Fruit fly (Drosophila melanogaster) whole organism, embryonic: ENCODE measurements around the gene trk.

Experiments used
- BEAF-32 ChIP-seq: fragments of 200-800 bp; sonication (Bioruptor generic); optimal IDR thresholded peaks from 3 replicates; lab custom pipeline; 2017; ENCODE audit warnings: missing biosample characterization, missing genetic modification characterization, mild to moderate bottlenecking, moderate library complexity, missing genetic modification reagents
- Bdp1 ChIP-seq: fragments of 200-800 bp; sonication (Bioruptor generic); optimal IDR thresholded peaks from 3 replicates; lab custom pipeline; 2016; ENCODE audit warnings: missing biosample characterization, missing genetic modification characterization
- CG10462 ChIP-seq: fragments of 200-800 bp; sonication (Bioruptor generic); optimal IDR thresholded peaks from 2 replicates; lab custom pipeline; 2016; ENCODE audit warnings: missing biosample characterization, missing genetic modification characterization
- CG10543 ChIP-seq: fragments of 200-800 bp; sonication (Bioruptor generic); optimal IDR thresholded peaks from 3 replicates; lab custom pipeline; 2017; ENCODE audit warnings: missing biosample characterization, mild to moderate bottlenecking, missing genetic modification characterization, moderate library complexity
- CG10565 ChIP-seq: fragments of 200-800 bp; sonication (Bioruptor generic); optimal IDR thresholded peaks from 3 replicates; lab custom pipeline; 2016; ENCODE audit warnings: missing biosample characterization, mild to moderate bottlenecking, missing genetic modification characterization
- CG11093 ChIP-seq: fragments of 200-800 bp; sonication (Bioruptor generic); IDR thresholded peaks from 3 replicates; pipeline ENCODE4 v1.3.6; 2022; ENCODE audit warnings: missing biosample characterization, missing genetic modification characterization
- CG11456 ChIP-seq: fragments of 200-800 bp; sonication (Bioruptor generic); IDR thresholded peaks from 3 replicates; pipeline ENCODE4 v1.3.6; 2022; ENCODE audit warnings: missing biosample characterization, missing genetic modification characterization
- CG12219 ChIP-seq: fragments of 200-800 bp; sonication (Bioruptor generic); optimal IDR thresholded peaks from 3 replicates; lab custom pipeline; 2018; ENCODE audit warnings: missing biosample characterization, mild to moderate bottlenecking, missing genetic modification characterization
- CG12236 ChIP-seq: fragments of 200-800 bp; sonication (Bioruptor generic); optimal IDR thresholded peaks from 2 replicates; lab custom pipeline; 2016; ENCODE audit warnings: missing biosample characterization, missing genetic modification characterization
- CG13894 ChIP-seq: fragments of 200-800 bp; sonication (Bioruptor generic); optimal IDR thresholded peaks from 3 replicates; lab custom pipeline; 2018; ENCODE audit warnings: missing biosample characterization, mild to moderate bottlenecking, missing genetic modification characterization, moderate library complexity
- CG14441 ChIP-seq: fragments of 200-800 bp; sonication (Bioruptor generic); IDR thresholded peaks from 2 replicates; pipeline ENCODE4 v1.3.6; 2022; ENCODE audit warnings: missing biosample characterization, missing genetic modification characterization
- CG15479 ChIP-seq: fragments of 200-800 bp; sonication (Bioruptor generic); optimal IDR thresholded peaks from 3 replicates; lab custom pipeline; 2019; ENCODE audit warnings: missing biosample characterization, mild to moderate bottlenecking, missing genetic modification characterization, moderate library complexity
- CG16779 ChIP-seq: fragments of 200-800 bp; sonication (Bioruptor generic); IDR thresholded peaks from 2 replicates; pipeline ENCODE4 v1.3.6; 2022; ENCODE audit warnings: missing biosample characterization, missing genetic modification characterization
- CG2678 ChIP-seq: fragments of 200-800 bp; sonication (Bioruptor generic); optimal IDR thresholded peaks from 3 replicates; lab custom pipeline; 2019; ENCODE audit warnings: missing biosample characterization, mild to moderate bottlenecking, missing genetic modification characterization, moderate library complexity
- CG32772 ChIP-seq: fragments of 200-800 bp; sonication (Bioruptor generic); IDR thresholded peaks from 2 replicates; pipeline ENCODE4 v1.3.6; 2022; ENCODE audit warnings: missing biosample characterization, missing genetic modification characterization
- CG4282 ChIP-seq: fragments of 200-800 bp; sonication (Bioruptor generic); optimal IDR thresholded peaks from 2 replicates; lab custom pipeline; 2016; ENCODE audit warnings: missing biosample characterization, missing genetic modification characterization
- CG4617 ChIP-seq: fragments of 200-800 bp; sonication (Bioruptor generic); optimal IDR thresholded peaks from 3 replicates; lab custom pipeline; 2016; ENCODE audit warnings: missing biosample characterization, missing genetic modification characterization, borderline replicate concordance
- CG6654 ChIP-seq: fragments of 200-800 bp; sonication (Bioruptor generic); optimal IDR thresholded peaks from 2 replicates; lab custom pipeline; 2017; ENCODE audit warnings: missing biosample characterization, mild to moderate bottlenecking, missing genetic modification characterization
- CG7556 ChIP-seq: fragments of 200-800 bp; sonication (Bioruptor generic); optimal IDR thresholded peaks from 2 replicates; lab custom pipeline; 2017; ENCODE audit warnings: missing biosample characterization, mild to moderate bottlenecking, missing genetic modification characterization
- CG8089 ChIP-seq: fragments of 200-800 bp; sonication (Bioruptor generic); optimal IDR thresholded peaks from 3 replicates; lab custom pipeline; 2016; ENCODE audit warnings: missing biosample characterization, missing genetic modification characterization
- CG8281 ChIP-seq: fragments of 200-800 bp; sonication (Bioruptor generic); optimal IDR thresholded peaks from 2 replicates; lab custom pipeline; 2018; ENCODE audit warnings: missing biosample characterization, mild to moderate bottlenecking, missing genetic modification characterization, moderate library complexity
- CG9727 ChIP-seq: fragments of 200-800 bp; sonication (Bioruptor generic); optimal IDR thresholded peaks from 3 replicates; lab custom pipeline; 2017; ENCODE audit warnings: missing biosample characterization, mild to moderate bottlenecking, missing genetic modification characterization
- Chrac-16 ChIP-seq: fragments of 200-800 bp; sonication (Bioruptor generic); optimal IDR thresholded peaks from 3 replicates; lab custom pipeline; 2016; ENCODE audit warnings: missing biosample characterization, missing genetic modification characterization
- Dp ChIP-seq: fragments of 200-800 bp; sonication (Bioruptor generic); optimal IDR thresholded peaks from 2 replicates; lab custom pipeline; 2018; ENCODE audit warnings: missing biosample characterization, mild to moderate bottlenecking, missing genetic modification characterization, moderate library complexity
- Dref ChIP-seq: fragments of 200-800 bp; sonication (Bioruptor generic); IDR thresholded peaks from 2 replicates; pipeline ENCODE4 v1.3.6; 2022; ENCODE audit warnings: missing biosample characterization, missing genetic modification characterization
- ERR ChIP-seq: fragments of 200-800 bp; sonication (Bioruptor generic); optimal IDR thresholded peaks from 2 replicates; lab custom pipeline; 2016; ENCODE audit warnings: missing biosample characterization, missing genetic modification characterization
- Hand ChIP-seq: fragments of 200-800 bp; sonication (Bioruptor generic); optimal IDR thresholded peaks from 2 replicates; lab custom pipeline; 2017; ENCODE audit warnings: mild to moderate bottlenecking, missing biosample characterization, missing genetic modification reagents, missing genetic modification characterization
- Pdp1 ChIP-seq, 2 experiments: fragments of 200-800 bp; sonication (Bioruptor generic); optimal IDR thresholded peaks; 3 replicates each; lab custom pipeline; 2016; ENCODE audit warnings: missing biosample characterization in 2 of 2, missing genetic modification characterization in 2 of 2, mild to moderate bottlenecking in 1 of 2, moderate library complexity in 1 of 2
- Six4 ChIP-seq: fragments of 200-800 bp; sonication (Bioruptor generic); optimal IDR thresholded peaks from 2 replicates; lab custom pipeline; 2016; ENCODE audit warnings: missing biosample characterization, missing genetic modification characterization
- ap ChIP-seq: fragments of 200-800 bp; sonication (Bioruptor generic); IDR thresholded peaks from 2 replicates; pipeline ENCODE4 v1.3.6; 2022; ENCODE audit warnings: missing biosample characterization, missing genetic modification characterization
- chm ChIP-seq: fragments of 200-800 bp; sonication (Bioruptor generic); IDR thresholded peaks from 2 replicates; pipeline ENCODE4 v1.3.6; 2022; ENCODE audit warnings: missing biosample characterization, missing genetic modification characterization
- grau ChIP-seq: fragments of 200-800 bp; optimal IDR thresholded peaks from 3 replicates; lab custom pipeline; 2019; ENCODE audit warnings: missing biosample characterization, mild to moderate bottlenecking, missing genetic modification characterization, moderate library complexity
- hb ChIP-seq: fragments of 200-800 bp; sonication (Bioruptor generic); IDR thresholded peaks from 3 replicates; pipeline ENCODE4 v1.3.6; 2022; ENCODE audit warnings: missing biosample characterization, missing genetic modification characterization; ENCODE audit not compliant: partially characterized antibody
- kni ChIP-seq: fragments of 200-800 bp; sonication (Bioruptor generic); optimal IDR thresholded peaks from 3 replicates; lab custom pipeline; 2017; ENCODE audit warnings: mild to moderate bottlenecking, missing biosample characterization, missing genetic modification reagents, missing genetic modification characterization
- knrl ChIP-seq: fragments of 200-800 bp; sonication (Bioruptor generic); IDR thresholded peaks from 3 replicates; pipeline ENCODE4 v1.3.6; 2022; ENCODE audit warnings: missing biosample characterization, missing genetic modification characterization; ENCODE audit not compliant: partially characterized antibody
- lab ChIP-seq: fragments of 200-800 bp; sonication (Bioruptor generic); optimal IDR thresholded peaks from 3 replicates; lab custom pipeline; 2017; ENCODE audit warnings: missing biosample characterization, missing genetic modification characterization, mild to moderate bottlenecking, moderate library complexity, missing genetic modification reagents
- onecut ChIP-seq: fragments of 200-800 bp; sonication (Bioruptor generic); IDR thresholded peaks from 2 replicates; pipeline ENCODE4 v1.3.6; 2022; ENCODE audit warnings: missing biosample characterization, missing genetic modification characterization
- otp ChIP-seq: fragments of 200-800 bp; sonication (Bioruptor generic); IDR thresholded peaks from 3 replicates; pipeline ENCODE4, ENCODE4 v1.3.6; 2022; ENCODE audit warnings: missing biosample characterization, missing genetic modification characterization
- p53 ChIP-seq: fragments of 200-800 bp; sonication (Bioruptor generic); optimal IDR thresholded peaks from 2 replicates; lab custom pipeline; 2016; ENCODE audit warnings: missing biosample characterization, missing genetic modification characterization
- sc ChIP-seq, 3 experiments: fragments of >200 bp in 2 of 3; fragments of 200-800 bp in 1 of 3; sonication (Bioruptor generic) in 1 of 3; optimal IDR thresholded peaks; 2 replicates in 2 of 3; 3 replicates in 1 of 3; lab custom pipeline; 2017; ENCODE audit warnings: mild to moderate bottlenecking in 1 of 3, missing biosample characterization in 1 of 3, missing genetic modification characterization in 1 of 3, missing genetic modification reagents in 1 of 3
- sd ChIP-seq: fragments of 200-800 bp; sonication (Bioruptor generic); optimal IDR thresholded peaks from 3 replicates; lab custom pipeline; 2018; ENCODE audit warnings: missing biosample characterization, mild to moderate bottlenecking, missing genetic modification characterization, moderate library complexity
- sens-2 ChIP-seq: fragments of 200-800 bp; sonication (Bioruptor generic); IDR thresholded peaks from 2 replicates; pipeline ENCODE4 v1.3.6; 2022; ENCODE audit warnings: missing biosample characterization, missing genetic modification characterization
- slou ChIP-seq: fragments of 200-800 bp; sonication (Bioruptor generic); optimal IDR thresholded peaks from 3 replicates; lab custom pipeline; 2016; ENCODE audit warnings: missing biosample characterization, missing genetic modification characterization
- sna ChIP-seq: fragments of 200-800 bp; sonication (Bioruptor generic); IDR thresholded peaks from 2 replicates; pipeline ENCODE4 v1.3.6; 2022; ENCODE audit warnings: missing biosample characterization, missing genetic modification characterization; ENCODE audit not compliant: partially characterized antibody
- so ChIP-seq: fragments of 200-800 bp; sonication (Bioruptor generic); IDR thresholded peaks from 3 replicates; pipeline ENCODE4 v1.3.6; 2022; ENCODE audit warnings: missing biosample characterization, missing genetic modification characterization
- tll ChIP-seq, 2 experiments: fragments of 200-800 bp in 1 of 2; fragments of >200 bp in 1 of 2; sonication (Bioruptor generic) in 1 of 2; optimal IDR thresholded peaks; 2 replicates each; lab custom pipeline; 2017 to 2019; ENCODE audit warnings: missing biosample characterization in 2 of 2, missing genetic modification characterization in 2 of 2, mild to moderate bottlenecking in 1 of 2, moderate library complexity in 1 of 2
- unc-4 ChIP-seq: fragments of 200-800 bp; sonication (Bioruptor generic); IDR thresholded peaks from 2 replicates; pipeline ENCODE4 v1.3.6; 2022; ENCODE audit warnings: missing biosample characterization, missing genetic modification characterization; ENCODE audit not compliant: partially characterized antibody

The trk gene

dm6 chr2L:10306518-10307260 lies 34.6 kb upstream of the trk start, which contains the start of the genes CG5390 and CG4968 (continued):
- peak; percentile 71 for TF ChIP-seq sd (tag; lab: Kevin White, UChicago)
- no peak for TF ChIP-seq p53 (GFP tag; lab: Kevin White, UChicago)
- TF ChIP-seq Dp = peak; percentile 58
- TF ChIP-seq slou (GFP tag; lab: Kevin White, UChicago) = peak; percentile 55
- no peak for TF ChIP-seq hb (GFP tag; lab: Robert Waterston, UW)
- TF ChIP-seq sc (optimal IDR thresholded peaks at IDR 0.05; lab: Kevin White, UChicago) = no peak
- TF ChIP-seq sc (GFP tag; optimal IDR thresholded peaks at IDR 0.05; lab: Kevin White, UChicago) = peak; percentile 28
- no peak for TF ChIP-seq ERR (GFP tag; lab: Kevin White, UChicago)
- no peak for TF ChIP-seq CG8089
- no peak; the same call in 1 of the 2 replicates for TF ChIP-seq chm (GFP tag; lab: Robert Waterston, UW)
- peak; percentile 78 for TF ChIP-seq grau
- no peak for TF ChIP-seq CG2678 (tag; lab: Kevin White, UChicago)
- peak; percentile 50 for TF ChIP-seq unc-4 (GFP tag; lab: Robert Waterston, UW)
- peak in 1 of 2 experiments; percentile 42 for TF ChIP-seq Pdp1 (GFP tag; optimal IDR thresholded peaks at IDR 0.05; lab: Kevin White, UChicago)
- TF ChIP-seq sna (GFP tag; lab: Robert Waterston, UW) = no peak
- peak; percentile 18 for TF ChIP-seq Six4 (GFP tag; lab: Kevin White, UChicago)
- no peak for TF ChIP-seq CG10565 (GFP tag; lab: Kevin White, UChicago)
- TF ChIP-seq CG16779 (GFP tag; lab: Robert Waterston, UW) = no peak
- TF ChIP-seq Hand = peak; percentile 54
- peak; percentile 88 for TF ChIP-seq CG13894 (tag; lab: Kevin White, UChicago)
- TF ChIP-seq CG11456 = peak; percentile 16; the same call in 1 of the 3 replicates
- TF ChIP-seq CG14441 (GFP tag; lab: Robert Waterston, UW) = peak; percentile 28; the same call in 1 of the 2 replicates
- TF ChIP-seq lab (GFP tag; lab: Kevin White, UChicago) = no peak
- no peak for TF ChIP-seq CG32772
- TF ChIP-seq CG11093 (GFP tag; lab: Robert Waterston, UW) = no peak
- no peak for TF ChIP-seq ap (GFP tag; lab: Robert Waterston, UW)
- peak; percentile 57; the same call in 1 of the 3 replicates for TF ChIP-seq so (GFP tag; lab: Robert Waterston, UW)
- peak; percentile 8 for TF ChIP-seq Chrac-16 (GFP tag; lab: Kevin White, UChicago)
- TF ChIP-seq CG4282 (GFP tag; lab: Kevin White, UChicago) = no peak
- TF ChIP-seq CG9727 = peak; percentile 52
- TF ChIP-seq CG15479 (GFP tag; lab: Kevin White, UChicago) = no peak
- peak; percentile 70 for TF ChIP-seq CG10543
- TF ChIP-seq kni (GFP tag; lab: Kevin White, UChicago) = no peak
- TF ChIP-seq CG10462 (GFP tag; lab: Kevin White, UChicago) = no peak
- TF ChIP-seq CG12219 (GFP tag; lab: Kevin White, UChicago) = peak; percentile 37
- TF ChIP-seq CG7556 = peak; percentile 71
- peak; percentile 72 for TF ChIP-seq CG4617 (GFP tag; lab: Kevin White, UChicago)
- peak; percentile 29; the same call in 1 of the 3 replicates for TF ChIP-seq otp
- TF ChIP-seq tll (GFP tag; optimal IDR thresholded peaks at IDR 0.05; lab: Kevin White, UChicago) = no peak
- TF ChIP-seq BEAF-32 (GFP tag; lab: Kevin White, UChicago) = peak; percentile 60
- TF ChIP-seq CG8281 (tag; lab: Kevin White, UChicago) = peak; percentile 17
- TF ChIP-seq CG6654 = no peak
- peak; percentile 44 for TF ChIP-seq onecut
- TF ChIP-seq Bdp1 (GFP tag; lab: Kevin White, UChicago) = no peak
- no peak for TF ChIP-seq CG12236 (GFP tag; lab: Kevin White, UChicago)
- peak; percentile 86 for TF ChIP-seq Dref (GFP tag; lab: Robert Waterston, UW)
- TF ChIP-seq sens-2 (GFP tag; lab: Robert Waterston, UW) = no peak
- TF ChIP-seq knrl = peak; percentile 35; the same call in 2 of the 3 replicates
